Worm (Caenorhabditis elegans): ENCODE results near the gene ced-10.

ced-10 gene

DNA sequence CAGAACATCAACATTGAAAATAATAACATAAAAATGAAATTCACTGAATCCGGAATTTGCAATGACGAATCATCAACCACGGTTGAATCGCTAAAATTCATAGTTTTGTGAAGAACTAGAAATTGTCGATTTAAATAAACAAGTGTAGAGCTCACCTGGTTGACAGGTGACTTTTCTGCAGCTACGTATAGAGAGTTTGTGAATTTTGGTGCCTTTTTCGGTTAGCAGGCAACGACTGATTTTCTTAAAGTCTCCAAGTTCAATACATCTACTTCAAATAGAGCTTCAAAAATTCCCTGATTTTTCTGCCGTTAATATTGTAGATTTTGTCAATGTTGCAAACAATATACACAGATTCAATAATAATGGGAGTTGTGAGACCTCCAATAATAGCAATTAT is 32.2 kb downstream of the ced-10 start, which contains the start of gene srz-69:
Gene srz-69, minus strand, starts transcription at position 101 of the 400 bp plus-strand sequence.
- no peak for TF ChIP-seq skn-1 (tag; optimal IDR thresholded peaks at IDR 0.05)
- no peak for TF ChIP-seq ceh-8 (GFP tag; optimal IDR thresholded peaks at IDR 0.05)
- no peak for TF ChIP-seq grh-1 (GFP tag; IDR thresholded peaks at IDR 0.05)
- no peak for TF ChIP-seq ztf-11 (tag; optimal IDR thresholded peaks at IDR 0.05)
- TF ChIP-seq blmp-1 (tag; optimal IDR thresholded peaks at IDR 0.05) = no peak
- no peak for TF ChIP-seq swsn-7 (tag; optimal IDR thresholded peaks at IDR 0.05)
- TF ChIP-seq dsc-1 (tag; optimal IDR thresholded peaks at IDR 0.05) = no peak
- no peak for TF ChIP-seq F16B12.6 (tag; optimal IDR thresholded peaks at IDR 0.05)
- no peak for TF ChIP-seq mef-2 (tag; optimal IDR thresholded peaks at IDR 0.05)
- TF ChIP-seq alr-1 (tag; optimal IDR thresholded peaks at IDR 0.05; ENCODE audit: borderline replicate concordance) = no peak
- TF ChIP-seq ceh-88 (GFP tag; IDR thresholded peaks at IDR 0.05) = no peak
- TF ChIP-seq egl-13 (tag; optimal IDR thresholded peaks at IDR 0.05) = no peak
- no peak for TF ChIP-seq sup-37 (GFP tag; optimal IDR thresholded peaks at IDR 0.05)
- TF ChIP-seq nhr-19 (GFP tag; conservative IDR thresholded peaks at IDR 0.05) = no peak
- no peak for TF ChIP-seq hlh-17 (GFP tag; optimal IDR thresholded peaks at IDR 0.05; ENCODE audit: borderline replicate concordance)
- no peak for TF ChIP-seq ces-1 (GFP tag; optimal IDR thresholded peaks at IDR 0.05)
- TF ChIP-seq nhr-77 (tag; optimal IDR thresholded peaks at IDR 0.05) = no peak
- TF ChIP-seq nhr-12 (tag; optimal IDR thresholded peaks at IDR 0.05) = no peak
- no peak for TF ChIP-seq irx-1 (tag; optimal IDR thresholded peaks at IDR 0.05)

DNA sequence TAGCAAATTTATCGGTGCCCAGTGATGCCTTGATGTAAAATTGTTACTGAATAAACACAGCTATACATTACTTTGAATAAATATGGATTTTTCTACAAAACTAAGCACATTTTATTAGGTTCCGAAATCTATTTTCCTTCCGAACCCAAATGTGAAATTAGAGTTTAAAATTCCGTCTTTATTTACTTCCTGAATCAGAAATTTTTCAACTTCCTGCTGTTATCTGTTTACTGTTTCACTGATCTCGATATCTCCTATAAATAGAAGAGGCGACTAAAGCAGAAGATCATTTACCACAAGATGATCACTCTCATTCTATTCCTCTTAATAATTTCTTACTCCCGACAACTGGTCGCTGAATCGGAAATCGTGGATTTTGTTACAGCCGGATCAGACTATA is 39.6 kb downstream of the ced-10 start, which contains the start of gene F58E2.2:
Gene F58E2.2, plus strand, starts transcription at position 301 of the 400 bp plus-strand sequence.
- TF ChIP-seq fkh-4 (tag; optimal IDR thresholded peaks at IDR 0.05; ENCODE audit: borderline replicate concordance) = no peak
- no peak for TF ChIP-seq sup-37 (GFP tag; optimal IDR thresholded peaks at IDR 0.05)
- peak; percentile 0 for TF ChIP-seq nhr-85 (tag)

DNA sequence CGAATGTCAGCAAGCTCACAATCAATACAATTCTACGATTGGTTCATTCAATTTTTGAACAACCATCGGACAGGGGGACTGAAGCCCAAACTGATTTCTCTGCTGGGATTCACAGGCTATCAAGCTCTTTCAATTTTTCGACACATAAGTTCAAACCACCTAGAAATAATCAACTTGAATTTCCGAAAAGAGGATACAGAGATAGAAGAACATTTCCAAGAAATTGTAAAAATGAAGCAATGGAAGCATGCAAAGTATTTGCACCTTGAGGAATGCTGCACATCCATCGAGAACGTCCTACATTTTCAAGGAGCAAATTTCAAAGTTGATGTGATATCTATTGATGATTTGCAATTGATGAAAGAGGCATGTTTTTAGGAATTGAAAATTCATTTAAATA is 41.6 kb downstream of the ced-10 start:
- no peak for TF ChIP-seq swsn-7 (tag; optimal IDR thresholded peaks at IDR 0.05)
- TF ChIP-seq sup-37 (GFP tag; optimal IDR thresholded peaks at IDR 0.05) = no peak
- TF ChIP-seq unc-30 (tag; optimal IDR thresholded peaks at IDR 0.05) = no peak
- no peak for TF ChIP-seq tlp-1 (tag; optimal IDR thresholded peaks at IDR 0.05)
- TF ChIP-seq lin-15B (tag; optimal IDR thresholded peaks at IDR 0.05) = no peak
- TF ChIP-seq unc-98 (GFP tag; IDR thresholded peaks at IDR 0.05) = no peak
- TF ChIP-seq isw-1 (GFP tag; IDR thresholded peaks at IDR 0.05) = no peak

DNA sequence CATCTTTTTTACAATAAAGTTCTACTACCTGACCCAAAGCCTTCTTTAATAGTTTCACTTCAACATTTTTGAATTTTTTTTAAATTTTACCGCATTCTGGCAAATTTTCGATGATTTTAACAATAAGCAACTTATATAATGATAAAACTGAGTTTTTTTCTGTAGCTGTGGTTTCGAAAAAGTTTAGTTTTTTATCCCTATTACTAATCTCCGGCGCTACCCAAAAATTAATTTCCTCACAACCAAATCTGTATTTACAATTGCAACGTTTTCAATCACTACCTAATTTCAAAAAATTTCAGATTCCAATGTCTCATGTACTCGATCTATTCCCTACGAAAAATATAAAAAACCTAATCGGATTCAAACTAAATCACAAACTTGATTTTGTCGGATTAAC is 42.2 kb downstream of the ced-10 start, which contains the start of gene F58E2.3:
Gene F58E2.3, plus strand, starts transcription at position 301 of the 400 bp plus-strand sequence.
- TF ChIP-seq lin-35 (GFP tag; optimal IDR thresholded peaks at IDR 0.05) = no peak
- TF ChIP-seq nhr-84 (tag; optimal IDR thresholded peaks at IDR 0.05) = no peak
- no peak for TF ChIP-seq ceh-82 (tag; optimal IDR thresholded peaks at IDR 0.05)
- TF ChIP-seq sox-4 (tag; optimal IDR thresholded peaks at IDR 0.05) = no peak
- no peak for TF ChIP-seq skn-1 (tag; optimal IDR thresholded peaks at IDR 0.05)
- TF ChIP-seq elt-3 (tag; optimal IDR thresholded peaks at IDR 0.05) = no peak
- TF ChIP-seq snpc-4 (tag; optimal IDR thresholded peaks at IDR 0.05) = no peak
- no peak for TF ChIP-seq grh-1 (GFP tag; IDR thresholded peaks at IDR 0.05)
- no peak for TF ChIP-seq snu-23 (GFP tag; optimal IDR thresholded peaks at IDR 0.05)
- TF ChIP-seq ets-5 (GFP tag; IDR thresholded peaks at IDR 0.05) = no peak
- TF ChIP-seq nhr-77 (tag; optimal IDR thresholded peaks at IDR 0.05) = no peak
- no peak for TF ChIP-seq egl-13 (tag; optimal IDR thresholded peaks at IDR 0.05)
- no peak for TF ChIP-seq rnt-1 (tag; optimal IDR thresholded peaks at IDR 0.05)
- TF ChIP-seq aly-2 (tag; optimal IDR thresholded peaks at IDR 0.05) = no peak
- no peak for TF ChIP-seq tbx-2 (tag; optimal IDR thresholded peaks at IDR 0.05)
- TF ChIP-seq C34B4.2 (tag; optimal IDR thresholded peaks at IDR 0.05) = no peak
- TF ChIP-seq isw-1 (GFP tag; IDR thresholded peaks at IDR 0.05) = no peak
